Worm (Caenorhabditis elegans) whole organism, L1 larva: Measurements from ENCODE around the gene ppgn-1.

ENCODE experiments used
- F16B12.6 ChIP-seq: fragments of 150-350 bp; optimal IDR thresholded peaks from 2 replicates; lab custom pipeline; 2014; ENCODE audit warnings: missing biosample characterization, missing genetic modification characterization
- aha-1 ChIP-seq: fragments of 150-350 bp; optimal IDR thresholded peaks from 2 replicates; lab custom pipeline; 2014; ENCODE audit warnings: missing biosample characterization, missing genetic modification characterization
- alr-1 ChIP-seq: fragments of 200-800 bp; sonication (Bioruptor generic); optimal IDR thresholded peaks from 2 replicates; lab custom pipeline; 2018; ENCODE audit warnings: borderline replicate concordance, mild to moderate bottlenecking, missing genetic modification characterization, missing compliant biosample characterization
- blmp-1 ChIP-seq: fragments of 150-350 bp; optimal IDR thresholded peaks from 2 replicates; lab custom pipeline; 2014; ENCODE audit warnings: missing biosample characterization, missing genetic modification characterization
- ceh-63 ChIP-seq: fragments of 200-800 bp; sonication (Bioruptor generic); optimal IDR thresholded peaks from 2 replicates; lab custom pipeline; 2018; ENCODE audit warnings: mild to moderate bottlenecking, missing genetic modification characterization, missing compliant biosample characterization
- ceh-88 ChIP-seq: fragments of 200-800 bp; sonication (Bioruptor generic); IDR thresholded peaks from 2 replicates; pipeline ENCODE4 v1.3.6; 2022; ENCODE audit warnings: missing genetic modification characterization, missing compliant biosample characterization
- ceh-90 ChIP-seq: sonication (generic microtip); optimal IDR thresholded peaks from 2 replicates; lab custom pipeline; 2016; ENCODE audit warnings: missing genetic modification characterization, missing compliant biosample characterization
- dpl-1 ChIP-seq, 3 experiments: fragments of 150-350 bp in 2 of 3; sonication (generic microtip) in 1 of 3; optimal IDR thresholded peaks; 2 replicates each; lab custom pipeline; 2014 to 2017; ENCODE audit warnings: missing biosample characterization in 3 of 3, missing genetic modification characterization in 3 of 3, missing genetic modification reagents in 3 of 3
- efl-1 ChIP-seq, 4 experiments: fragments of 150-350 bp; optimal IDR thresholded peaks in 3 of 4; peaks in 1 of 4; 1 replicate in 1 of 4; 2 replicates in 3 of 4; lab custom pipeline; 2014; ENCODE audit warnings: missing biosample characterization in 2 of 4, missing genetic modification characterization in 2 of 4, missing genetic modification reagents in 2 of 4
- efl-3 ChIP-seq: fragments of 200-800 bp; sonication (Bioruptor generic); optimal IDR thresholded peaks from 2 replicates; lab custom pipeline; 2018; ENCODE audit warnings: mild to moderate bottlenecking, missing genetic modification characterization, missing compliant biosample characterization
- elt-3 ChIP-seq, 6 experiments: fragments of 150-350 bp in 1 of 6; sonication (generic microtip); optimal IDR thresholded peaks; 2 replicates each; lab custom pipeline; 2017 to 2018; ENCODE audit warnings: missing biosample characterization in 6 of 6, missing genetic modification characterization in 6 of 6, inconsistent platforms in 1 of 6
- grh-1 ChIP-seq: fragments of 200-800 bp; sonication (Bioruptor generic); IDR thresholded peaks from 2 replicates; pipeline ENCODE4 v1.3.6; 2022; ENCODE audit warnings: missing genetic modification reagents, missing genetic modification characterization, missing compliant biosample characterization
- hlh-4 ChIP-seq: sonication (generic microtip); optimal IDR thresholded peaks from 2 replicates; lab custom pipeline; 2016; ENCODE audit warnings: mild to moderate bottlenecking, missing genetic modification characterization, missing compliant biosample characterization
- hpl-2 ChIP-seq: fragments of 150-350 bp; optimal IDR thresholded peaks from 2 replicates; lab custom pipeline; 2014; ENCODE audit warnings: missing biosample characterization, missing genetic modification reagents, missing genetic modification characterization
- irx-1 ChIP-seq: sonication (generic microtip); optimal IDR thresholded peaks from 2 replicates; lab custom pipeline; 2016; ENCODE audit warnings: missing genetic modification characterization, missing compliant biosample characterization
- isw-1 ChIP-seq: fragments of 200-800 bp; sonication (Bioruptor generic); IDR thresholded peaks from 2 replicates; pipeline ENCODE4 v1.3.6; 2022; ENCODE audit warnings: missing genetic modification characterization, missing compliant biosample characterization
- jun-1 ChIP-seq: fragments of 150-350 bp; optimal IDR thresholded peaks from 2 replicates; lab custom pipeline; 2014; ENCODE audit warnings: missing biosample characterization, missing genetic modification reagents, missing genetic modification characterization
- lin-14 ChIP-seq: fragments of 200-800 bp; sonication (Bioruptor generic); optimal IDR thresholded peaks from 2 replicates; lab custom pipeline; 2018; ENCODE audit warnings: mild to moderate bottlenecking, missing genetic modification characterization, moderate library complexity, missing compliant biosample characterization
- lin-15B ChIP-seq: fragments of 150-350 bp; sonication (generic microtip); optimal IDR thresholded peaks from 3 replicates; lab custom pipeline; 2014; ENCODE audit warnings: missing biosample characterization, missing genetic modification characterization
- lin-35 ChIP-seq, 2 experiments: fragments of 150-350 bp; optimal IDR thresholded peaks; 2 replicates each; lab custom pipeline; 2014; ENCODE audit warnings: missing biosample characterization in 2 of 2, missing genetic modification characterization in 2 of 2, missing genetic modification reagents in 2 of 2
- lin-39 ChIP-seq: fragments of 150-350 bp; optimal IDR thresholded peaks from 2 replicates; lab custom pipeline; 2014; ENCODE audit warnings: missing biosample characterization, missing genetic modification reagents, missing genetic modification characterization
- lir-3 ChIP-seq: sonication (generic microtip); optimal IDR thresholded peaks from 2 replicates; lab custom pipeline; 2016; ENCODE audit warnings: mild to moderate bottlenecking, missing genetic modification characterization, moderate library complexity, missing compliant biosample characterization; ENCODE audit not compliant: poor library complexity
- lsy-2 ChIP-seq, 2 experiments: fragments of 150-350 bp; optimal IDR thresholded peaks; 2 replicates each; lab custom pipeline; 2014; ENCODE audit warnings: missing biosample characterization in 2 of 2, missing genetic modification characterization in 2 of 2
- mep-1 ChIP-seq: fragments of 150-350 bp; optimal IDR thresholded peaks from 2 replicates; lab custom pipeline; 2014; ENCODE audit warnings: missing biosample characterization, missing genetic modification characterization
- nhr-12 ChIP-seq: sonication (generic microtip); optimal IDR thresholded peaks from 2 replicates; lab custom pipeline; 2017; ENCODE audit warnings: missing biosample characterization, missing genetic modification characterization
- nhr-19 ChIP-seq: fragments of 200-800 bp; sonication (Bioruptor generic); conservative IDR thresholded peaks from 2 replicates; pipeline ENCODE4 v1.3.6; 2022; ENCODE audit warnings: missing genetic modification characterization, missing compliant biosample characterization
- nhr-20 ChIP-seq: sonication (generic microtip); optimal IDR thresholded peaks from 2 replicates; lab custom pipeline; 2016; ENCODE audit warnings: mild to moderate bottlenecking, missing genetic modification characterization, missing compliant biosample characterization
- nhr-237 ChIP-seq: fragments of 150-350 bp; optimal IDR thresholded peaks from 2 replicates; lab custom pipeline; 2014; ENCODE audit warnings: missing biosample characterization, missing genetic modification characterization
- nhr-71 ChIP-seq: sonication (generic microtip); optimal IDR thresholded peaks from 2 replicates; lab custom pipeline; 2016; ENCODE audit warnings: mild to moderate bottlenecking, missing genetic modification characterization, moderate library complexity, missing compliant biosample characterization
- nhr-76 ChIP-seq: sonication (generic microtip); optimal IDR thresholded peaks from 2 replicates; lab custom pipeline; 2017; ENCODE audit warnings: missing biosample characterization, missing genetic modification characterization
- nhr-77 ChIP-seq: fragments of 150-350 bp; optimal IDR thresholded peaks from 2 replicates; lab custom pipeline; 2014; ENCODE audit warnings: missing biosample characterization, missing genetic modification characterization
- nhr-85 ChIP-seq: sonication (generic microtip); peaks from one replicate; lab custom pipeline; 2016; ENCODE audit warnings: missing genetic modification characterization, inconsistent platforms, missing compliant biosample characterization
- rnt-1 ChIP-seq: sonication (generic microtip); optimal IDR thresholded peaks from 2 replicates; lab custom pipeline; 2016; ENCODE audit warnings: mild to moderate bottlenecking, missing genetic modification characterization, moderate library complexity, missing compliant biosample characterization
- snu-23 ChIP-seq: sonication (generic microtip); optimal IDR thresholded peaks from 2 replicates; lab custom pipeline; 2016; ENCODE audit warnings: missing genetic modification characterization, missing compliant biosample characterization
- sptf-1 ChIP-seq: fragments of 150-350 bp; optimal IDR thresholded peaks from 2 replicates; lab custom pipeline; 2014; ENCODE audit warnings: missing biosample characterization, missing genetic modification characterization
- swsn-7 ChIP-seq: sonication (generic microtip); optimal IDR thresholded peaks from 2 replicates; lab custom pipeline; 2016; ENCODE audit warnings: missing genetic modification characterization, missing compliant biosample characterization
- tlp-1 ChIP-seq: fragments of 150-350 bp; optimal IDR thresholded peaks from 2 replicates; lab custom pipeline; 2014; ENCODE audit warnings: missing biosample characterization, missing genetic modification characterization
- unc-130 ChIP-seq: fragments of 150-350 bp; optimal IDR thresholded peaks from 2 replicates; lab custom pipeline; 2017; ENCODE audit warnings: missing biosample characterization, missing genetic modification characterization, inconsistent platforms
- vab-15 ChIP-seq: sonication (generic microtip); optimal IDR thresholded peaks from 2 replicates; lab custom pipeline; 2017; ENCODE audit warnings: missing genotype, mild to moderate bottlenecking, missing genetic modification characterization, missing compliant biosample characterization
- xbp-1 ChIP-seq: sonication (generic microtip); optimal IDR thresholded peaks from 2 replicates; lab custom pipeline; 2016; ENCODE audit warnings: missing genetic modification characterization, missing compliant biosample characterization
- zag-1 ChIP-seq: fragments of 150-350 bp; optimal IDR thresholded peaks from 2 replicates; lab custom pipeline; 2014; ENCODE audit warnings: missing biosample characterization, missing genetic modification characterization
- ztf-4 ChIP-seq: fragments of 150-350 bp; optimal IDR thresholded peaks from 2 replicates; lab custom pipeline; 2014; ENCODE audit warnings: missing biosample characterization, missing genetic modification characterization

The ppgn-1 gene

ce11 chrIV:2329540-2329939, 19.2 kb downstream of the ppgn-1 start, which contains the start of gene nhr-236:
TSS of gene nhr-236 (minus strand) at chrIV:2329640.
- TF ChIP-seq lin-35 (GFP tag; optimal IDR thresholded peaks at IDR 0.05; lab: Kevin White, UChicago) (no peak), efl-1 (optimal IDR thresholded peaks at IDR 0.05; lab: Kevin White, UChicago) (no peak), efl-1 (GFP tag; optimal IDR thresholded peaks at IDR 0.05 in 1 of 2; lab: Kevin White, UChicago) (peak in 1 of 2 experiments; percentile 40), hpl-2 (no peak), efl-3 (GFP tag; lab: Kevin White, UChicago) (no peak), vab-15 (no peak)

DNA sequence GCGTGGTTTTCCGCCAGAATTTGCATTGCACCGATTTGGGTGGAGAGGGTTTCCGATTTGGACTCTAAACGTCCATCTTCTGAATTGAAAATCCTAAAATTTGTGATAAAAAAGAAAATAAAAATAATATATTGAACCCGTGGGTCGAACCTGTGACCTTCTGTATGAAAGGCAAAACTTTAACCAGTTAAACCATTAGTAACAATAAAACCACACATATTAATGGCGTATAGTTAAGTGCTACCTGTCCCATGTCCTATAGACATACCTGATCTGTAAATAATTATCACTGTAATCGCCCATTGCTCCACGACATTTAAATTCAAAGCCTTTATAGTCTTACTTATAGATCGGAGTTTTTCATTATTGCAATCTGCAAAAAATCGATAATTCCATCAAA, 21.4 kb downstream of the ppgn-1 start:
- no peak for TF ChIP-seq dpl-1 (GFP tag; optimal IDR thresholded peaks at IDR 0.05; lab: Kevin White, UChicago)

ce11 chrIV:2322998-2323397, 25.7 kb downstream of the ppgn-1 start, which contains the start of gene nsy-4:
TSS of gene nsy-4 (plus strand) at chrIV:2323271.
- TF ChIP-seq ceh-88 (GFP tag; lab: Robert Waterston, UW), result no peak
- peak; percentile 90 for TF ChIP-seq blmp-1 (tag; lab: Kevin White, UChicago)
- no peak for TF ChIP-seq rnt-1 (tag; lab: Kevin White, UChicago)
- peak; percentile 40 for TF ChIP-seq lin-14 (GFP tag; lab: Kevin White, UChicago)
- no peak for TF ChIP-seq tlp-1 (tag; lab: Kevin White, UChicago)
- TF ChIP-seq nhr-76, result no peak
- peak; percentile 74 for TF ChIP-seq nhr-85 (tag; lab: Kevin White, UChicago)
- TF ChIP-seq, all 84 proteins: peak for 3

DNA sequence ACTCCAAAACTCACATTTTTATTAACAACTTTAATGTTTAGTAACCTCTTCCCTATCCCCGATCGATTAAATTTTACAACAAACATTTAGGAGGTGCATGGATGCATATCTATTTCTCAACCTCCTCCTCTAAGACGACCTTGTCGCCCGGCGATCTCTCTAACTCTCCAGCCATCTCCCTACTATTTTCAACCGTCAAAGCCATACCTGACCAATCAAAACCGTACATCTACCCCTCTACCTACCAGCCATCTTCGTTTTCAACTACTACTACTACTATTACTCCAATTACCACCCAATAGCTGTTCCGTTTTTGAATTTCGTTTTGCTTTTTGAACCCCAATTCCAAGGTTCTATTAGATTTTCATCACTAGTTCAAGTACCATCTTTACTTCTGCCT, 27.2 kb downstream of the ppgn-1 start:
- TF ChIP-seq blmp-1 (tag; lab: Kevin White, UChicago) (peak; percentile 62), unc-130 (tag; lab: Kevin White, UChicago) (no peak), lin-14 (GFP tag; lab: Kevin White, UChicago) (peak; percentile 28), mep-1 (tag; lab: Kevin White, UChicago) (peak; percentile 10), snu-23 (peak; percentile 24), elt-3 (tag; optimal IDR thresholded peaks at IDR 0.05; lab: Kevin White, UChicago) (peak in 2 of 6 experiments; percentile 1 to 38), rnt-1 (tag; lab: Kevin White, UChicago) (no peak)

DNA sequence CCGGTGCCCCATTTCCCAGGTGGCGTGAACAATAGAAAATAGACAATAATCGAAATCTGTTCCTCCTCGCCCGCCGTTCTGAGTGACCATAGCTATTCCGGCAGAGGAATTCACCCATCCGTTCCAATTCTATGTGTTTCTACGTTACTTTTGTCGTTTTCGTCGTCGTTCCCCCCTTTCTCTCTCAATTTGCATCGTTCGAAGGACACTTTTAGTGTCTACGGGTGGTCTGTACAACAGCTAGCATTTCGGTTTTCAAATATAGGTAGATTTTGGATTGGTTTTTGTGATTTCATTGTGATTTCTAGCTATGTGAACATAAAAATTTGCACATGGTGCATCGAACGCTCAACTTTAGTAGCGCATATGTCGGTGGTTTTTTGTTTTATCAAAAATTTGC, 28.7 kb downstream of the ppgn-1 start:
- TF ChIP-seq jun-1 (tag; lab: Kevin White, UChicago) (no peak), lsy-2 (tag; optimal IDR thresholded peaks at IDR 0.05; lab: Kevin White, UChicago) (no peak)
- TF ChIP-seq, all 84 proteins: peak for 0

ce11 chrIV:2316796-2317195, 31.9 kb downstream of the ppgn-1 start:
- no peak for TF ChIP-seq nhr-12 (tag; lab: Kevin White, UChicago)
- TF ChIP-seq swsn-7 (tag; lab: Kevin White, UChicago), result peak; percentile 31
- peak; percentile 23; the same call in 1 of the 2 replicates for TF ChIP-seq isw-1 (GFP tag; lab: Robert Waterston, UW)
- peak; percentile 74 to 80 for TF ChIP-seq efl-1 (optimal IDR thresholded peaks at IDR 0.05; lab: Kevin White, UChicago)
- peak; percentile 79 to 97 for TF ChIP-seq efl-1 (GFP tag; optimal IDR thresholded peaks at IDR 0.05 in 1 of 2; lab: Kevin White, UChicago)
- no peak for TF ChIP-seq aha-1
- TF ChIP-seq sptf-1 (tag; lab: Kevin White, UChicago), result no peak
- TF ChIP-seq hlh-4 (tag; lab: Kevin White, UChicago), result no peak
- no peak for TF ChIP-seq ceh-63
- no peak for TF ChIP-seq lin-39 (tag; lab: Kevin White, UChicago)
- no peak for TF ChIP-seq alr-1 (tag; lab: Kevin White, UChicago)
- TF ChIP-seq grh-1 (GFP tag; lab: Robert Waterston, UW), result no peak
- peak; percentile 52 for TF ChIP-seq nhr-20
- TF ChIP-seq nhr-71 (tag; lab: Kevin White, UChicago), result peak; percentile 74
- peak; percentile 14 for TF ChIP-seq F16B12.6 (tag; lab: Kevin White, UChicago)
- no peak for TF ChIP-seq nhr-77
- peak; percentile 52 for TF ChIP-seq nhr-237 (tag; lab: Kevin White, UChicago)
- TF ChIP-seq lin-15B, result peak; percentile 79
- no peak for TF ChIP-seq irx-1 (tag; lab: Kevin White, UChicago)
- no peak for TF ChIP-seq ztf-4 (tag; lab: Kevin White, UChicago)
- no peak for TF ChIP-seq zag-1 (tag; lab: Kevin White, UChicago)
- TF ChIP-seq vab-15, result no peak
- peak in 3 of 6 experiments; percentile 20 to 30 (median 27) for TF ChIP-seq elt-3 (tag; optimal IDR thresholded peaks at IDR 0.05; lab: Kevin White, UChicago)
- TF ChIP-seq nhr-19, result no peak
- peak; percentile 53 to 81 (median 75) for TF ChIP-seq dpl-1 (GFP tag; optimal IDR thresholded peaks at IDR 0.05; lab: Kevin White, UChicago)
- TF ChIP-seq lir-3 (tag; lab: Kevin White, UChicago), result no peak
- TF ChIP-seq ceh-90, result no peak
- peak; percentile 32 for TF ChIP-seq xbp-1 (tag; lab: Kevin White, UChicago)
